Worm (Caenorhabditis elegans) whole organism, young adult: Measurements from ENCODE around the gene F43C11.10.

Experiments used
- T26A5.8 ChIP-seq: sonication (generic microtip); optimal IDR thresholded peaks from 2 replicates; lab custom pipeline; 2016; ENCODE audit warnings: missing genetic modification characterization, missing compliant biosample characterization
- ama-1 ChIP-seq, 3 experiments: fragments of 150-350 bp in 1 of 3; sonication (generic microtip) in 2 of 3; optimal IDR thresholded peaks; 2 replicates each; lab custom pipeline; 2014 to 2018; ENCODE audit warnings: missing biosample characterization in 2 of 3, missing genetic modification characterization in 2 of 3, missing genetic modification reagents in 2 of 3
- ccch-3 ChIP-seq: fragments of 200-800 bp; sonication (Bioruptor generic); optimal IDR thresholded peaks from 2 replicates; lab custom pipeline; 2018; ENCODE audit warnings: mild to moderate bottlenecking, missing genetic modification characterization, missing compliant biosample characterization
- ceh-91 ChIP-seq: fragments of 200-800 bp; sonication (Bioruptor generic); IDR thresholded peaks from 2 replicates; pipeline ENCODE4 v1.3.6; 2022; ENCODE audit warnings: missing genetic modification reagents, missing genetic modification characterization, missing compliant biosample characterization
- dpff-1 ChIP-seq: sonication (generic microtip); optimal IDR thresholded peaks from 2 replicates; lab custom pipeline; 2017; ENCODE audit warnings: mild to moderate bottlenecking, missing genetic modification characterization, missing compliant biosample characterization
- mxl-1 ChIP-seq: sonication (generic microtip); optimal IDR thresholded peaks from 2 replicates; lab custom pipeline; 2016; ENCODE audit warnings: missing genetic modification characterization, missing compliant biosample characterization
- nhr-179 ChIP-seq: sonication (generic microtip); optimal IDR thresholded peaks from 2 replicates; lab custom pipeline; 2016; ENCODE audit warnings: mild to moderate bottlenecking, missing genetic modification characterization, missing compliant biosample characterization
- nhr-90 ChIP-seq: sonication (generic microtip); optimal IDR thresholded peaks from 2 replicates; lab custom pipeline; 2016; ENCODE audit warnings: missing genotype, mild to moderate bottlenecking, missing genetic modification characterization, missing compliant biosample characterization
- pha-4 ChIP-seq: fragments of 150-350 bp; sonication (generic microtip); optimal IDR thresholded peaks from 2 replicates; lab custom pipeline; 2014; ENCODE audit warnings: missing biosample characterization, missing genetic modification reagents, missing genetic modification characterization
- snpc-1.1 ChIP-seq: sonication (generic microtip); optimal IDR thresholded peaks from 2 replicates; lab custom pipeline; 2017; ENCODE audit warnings: missing genetic modification characterization, mild to moderate bottlenecking, missing compliant biosample characterization, antibody characterized with exemption, moderate library complexity, missing genotype, missing genetic modification reagents; ENCODE audit not compliant: insufficient read depth
- tbp1 ChIP-seq: fragments of 200-800 bp; sonication (Bioruptor generic); optimal IDR thresholded peaks from 2 replicates; lab custom pipeline; 2018; ENCODE audit warnings: mild to moderate bottlenecking, missing genetic modification characterization, missing compliant biosample characterization
- zim-3 ChIP-seq: sonication (generic microtip); optimal IDR thresholded peaks from 2 replicates; lab custom pipeline; 2017; ENCODE audit warnings: mild to moderate bottlenecking, missing genetic modification characterization, moderate library complexity, missing compliant biosample characterization
- ztf-18 ChIP-seq: sonication (generic microtip); optimal IDR thresholded peaks from 2 replicates; lab custom pipeline; 2016; ENCODE audit warnings: missing genotype, mild to moderate bottlenecking, missing genetic modification characterization, missing compliant biosample characterization

- TF ChIP-seq ama-1 (optimal IDR thresholded peaks at IDR 0.05; lab: Kevin White, UChicago): no peak
- TF ChIP-seq ama-1 (GFP tag; optimal IDR thresholded peaks at IDR 0.05; lab: Kevin White, UChicago): no peak
- no peak for TF ChIP-seq nhr-179 (tag; lab: Kevin White, UChicago)
- no peak for TF ChIP-seq ztf-18 (tag; lab: Kevin White, UChicago)
- no peak for TF ChIP-seq ccch-3 (GFP tag; lab: Kevin White, UChicago)
- TF ChIP-seq snpc-1.1: no peak
- TF ChIP-seq T26A5.8 (tag; lab: Kevin White, UChicago): no peak
- TF ChIP-seq tbp1 (GFP tag; lab: Kevin White, UChicago): no peak
- no peak for TF ChIP-seq nhr-90 (tag; lab: Kevin White, UChicago)
- no peak for TF ChIP-seq dpff-1 (tag; lab: Kevin White, UChicago)
- TF ChIP-seq mxl-1 (tag; lab: Kevin White, UChicago): no peak
- no peak for TF ChIP-seq pha-4 (tag; lab: Kevin White, UChicago)
- no peak for TF ChIP-seq ceh-91 (GFP tag; lab: Robert Waterston, UW)
- no peak for TF ChIP-seq zim-3 (tag; lab: Kevin White, UChicago)
Observed at ce11 chrII:2322857-2323518, 29.5 kb downstream of the F43C11.10 start, which contains the start of the genes ZK1240.6 and ZK1240.2.
